Worm (Caenorhabditis elegans) whole organism, midembryonic: ENCODE data around the gene cnnm-1.

Source experiments
- cog-1 ChIP-seq: sonication (generic microtip); optimal IDR thresholded peaks from 2 replicates; lab custom pipeline; 2016; ENCODE audit warnings: missing genetic modification characterization, missing compliant biosample characterization
- flt-1 ChIP-seq: fragments of 200-800 bp; sonication (Bioruptor generic); IDR thresholded peaks from 2 replicates; pipeline ENCODE4 v1.3.6; 2022; ENCODE audit warnings: missing genetic modification characterization, missing compliant biosample characterization
- klf-2 ChIP-seq: fragments of 200-800 bp; sonication (Bioruptor generic); conservative IDR thresholded peaks from 2 replicates; pipeline ENCODE4 v1.3.6; 2022; ENCODE audit warnings: missing genetic modification reagents, missing genetic modification characterization, missing compliant biosample characterization
- med-1 ChIP-seq: sonication (generic microtip); optimal IDR thresholded peaks from 2 replicates; lab custom pipeline; 2017; ENCODE audit warnings: missing genetic modification characterization, mild to moderate bottlenecking, missing compliant biosample characterization, antibody characterized with exemption, missing genetic modification reagents; ENCODE audit not compliant: insufficient read depth
- ref-1 ChIP-seq: fragments of 200-800 bp; sonication (Bioruptor generic); conservative IDR thresholded peaks from 2 replicates; pipeline ENCODE4 v1.3.6; 2022; ENCODE audit warnings: missing genetic modification reagents, missing genetic modification characterization, missing compliant biosample characterization
- ztf-23 ChIP-seq: fragments of 200-800 bp; sonication (Bioruptor generic); IDR thresholded peaks from 2 replicates; pipeline ENCODE4 v1.3.6; 2022; ENCODE audit warnings: missing genetic modification reagents, missing genetic modification characterization, missing compliant biosample characterization

- no peak for TF ChIP-seq cog-1 (tag; lab: Kevin White, UChicago)
- no peak for TF ChIP-seq klf-2 (GFP tag; lab: Robert Waterston, UW)
- TF ChIP-seq flt-1: no peak
- TF ChIP-seq med-1 (GFP tag; lab: Kevin White, UChicago): no peak
- no peak for TF ChIP-seq ref-1 (GFP tag; lab: Robert Waterston, UW)
- TF ChIP-seq ztf-23 (GFP tag; lab: Robert Waterston, UW): no peak
Observed at ce11 chrIV:17162515-17162914, 44.1 kb downstream of the cnnm-1 start, which contains the start of gene skr-13.
